Worm (Caenorhabditis elegans): ENCODE results near the gene Y51H4A.935.

ce11 chrIV:16542649-16543048 lies 35.6 kb upstream of the Y51H4A.935 start, which contains the start of gene uroc-1:
- TF ChIP-seq egl-27 (tag; optimal IDR thresholded peaks at IDR 0.05): no peak
- no peak for TF ChIP-seq nhr-11 (tag; optimal IDR thresholded peaks at IDR 0.05)
- no peak for TF ChIP-seq skn-1 (tag; optimal IDR thresholded peaks at IDR 0.05)
- no peak for TF ChIP-seq unc-39 (tag; optimal IDR thresholded peaks at IDR 0.05)
- no peak for TF ChIP-seq spr-1 (tag; optimal IDR thresholded peaks at IDR 0.05)
- no peak for TF ChIP-seq dpl-1 (GFP tag; optimal IDR thresholded peaks at IDR 0.05)
- TF ChIP-seq zip-2 (tag; optimal IDR thresholded peaks at IDR 0.05): no peak
- no peak for TF ChIP-seq fos-1 (tag; optimal IDR thresholded peaks at IDR 0.05)
- no peak for TF ChIP-seq zag-1 (tag; optimal IDR thresholded peaks at IDR 0.05)
- no peak for TF ChIP-seq ama-1 (optimal IDR thresholded peaks at IDR 0.05)

All from whole organism, L4 larva.